Fruit fly (Drosophila melanogaster): ENCODE measurements around the gene Diedel3.

dm6 chrX:19050142-19050541 lies at the start of gene Diedel3:
- TF ChIP-seq tai (GFP tag; optimal IDR thresholded peaks at IDR 0.05) (no peak), br (GFP tag; optimal IDR thresholded peaks at IDR 0.05) (no peak), Myc (optimal IDR thresholded peaks at IDR 0.05) (no peak), Rel (GFP tag; optimal IDR thresholded peaks at IDR 0.05) (no peak), Rel (tag; optimal IDR thresholded peaks at IDR 0.05) (no peak), HLH106 (tag; optimal IDR thresholded peaks at IDR 0.05) (no peak), psq (GFP tag; optimal IDR thresholded peaks at IDR 0.05) (no peak), h (GFP tag; optimal IDR thresholded peaks at IDR 0.05) (no peak), Jra (GFP tag; optimal IDR thresholded peaks at IDR 0.05) (no peak), Abd-B (GFP tag; optimal IDR thresholded peaks at IDR 0.05) (no peak), ey (GFP tag; optimal IDR thresholded peaks at IDR 0.05) (no peak)

Measured in whole organism, wandering third instar larva.